Fruit fly (Drosophila melanogaster): ENCODE results near the gene Adk2.

DNA sequence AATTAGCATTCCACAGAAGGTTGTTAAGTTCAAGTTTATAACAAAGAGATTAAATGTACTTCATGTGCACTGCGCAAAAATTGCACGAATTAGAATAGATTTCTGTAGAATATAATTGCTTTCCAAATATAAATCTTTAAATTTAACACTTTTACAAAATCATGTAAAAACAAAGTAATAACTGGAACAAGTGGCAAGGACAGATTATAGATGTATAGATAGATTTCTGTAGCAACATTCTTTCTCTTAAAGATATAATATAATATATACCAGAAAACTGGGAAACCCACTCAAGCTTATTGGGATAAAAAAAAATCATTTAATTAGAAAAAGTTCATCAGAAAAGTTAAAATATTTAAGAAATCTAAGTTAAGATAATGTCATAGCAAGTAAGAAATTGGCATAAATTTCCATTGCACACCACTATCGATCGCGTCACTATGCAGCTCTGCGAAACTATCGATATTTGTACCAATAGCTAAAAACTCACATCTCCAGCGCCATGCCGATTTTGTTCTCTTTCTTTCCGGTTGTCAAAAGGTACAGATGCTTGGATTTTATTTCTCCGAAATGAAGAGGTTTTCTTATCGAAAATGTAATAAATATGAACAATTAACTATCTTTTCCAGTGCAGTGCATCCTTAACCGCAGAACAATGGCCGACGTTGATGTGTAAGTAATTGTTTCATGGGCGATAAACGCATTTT lies 519 bp upstream of the Adk2 start, which contains the start of gene RpS12:
- no peak for TF ChIP-seq CTCF (optimal IDR thresholded peaks at IDR 0.05)
- TF ChIP-seq CG8478 (optimal IDR thresholded peaks at IDR 0.05) = no peak
